Worm (Caenorhabditis elegans): ENCODE data around the gene nspe-7.

DNA sequence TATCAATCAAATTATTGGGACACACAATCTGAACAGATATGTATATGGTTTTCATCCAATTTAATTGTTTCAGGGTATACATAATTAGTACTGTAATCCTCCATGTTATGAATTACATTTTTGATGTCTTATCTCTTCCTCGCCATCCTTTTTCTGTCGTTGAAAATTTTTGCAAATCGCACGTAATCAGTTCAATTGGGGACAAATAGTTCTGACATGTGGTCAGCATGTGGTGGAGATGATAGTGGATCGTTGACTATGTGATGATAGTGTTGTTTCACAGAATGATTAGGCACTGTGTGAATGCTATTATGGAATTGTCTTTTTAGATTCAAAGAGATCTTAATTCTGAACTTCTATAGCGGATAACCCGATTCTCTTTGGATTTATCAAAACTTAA is 11.6 kb upstream of the nspe-7 start:
- TF ChIP-seq nhr-28 (tag; optimal IDR thresholded peaks at IDR 0.05) (no peak), pha-4 (tag; optimal IDR thresholded peaks at IDR 0.05) (no peak), nhr-12 (tag; optimal IDR thresholded peaks at IDR 0.05) (no peak), unc-62 (GFP tag; optimal IDR thresholded peaks at IDR 0.05) (no peak), elt-1 (tag; optimal IDR thresholded peaks at IDR 0.05; ENCODE audit: borderline replicate concordance, insufficient read depth) (no peak), lin-13 (tag; optimal IDR thresholded peaks at IDR 0.05) (no peak), M03D4.4 (tag; optimal IDR thresholded peaks at IDR 0.05) (no peak), elt-3 (tag; optimal IDR thresholded peaks at IDR 0.05) (no peak), ceh-39 (tag; optimal IDR thresholded peaks at IDR 0.05) (no peak), ham-2 (GFP tag; optimal IDR thresholded peaks at IDR 0.05) (no peak)

All from whole organism, mixed stage, embryonic.